Worm (Caenorhabditis elegans): ENCODE results near the gene pqn-42.

- TF ChIP-seq nhr-12 (tag; optimal IDR thresholded peaks at IDR 0.05): no peak
- no peak for TF ChIP-seq egl-27 (tag; optimal IDR thresholded peaks at IDR 0.05)
- no peak for TF ChIP-seq ZK546.5 (tag; optimal IDR thresholded peaks at IDR 0.05)
- no peak for TF ChIP-seq mdl-1 (tag; optimal IDR thresholded peaks at IDR 0.05)
- no peak for TF ChIP-seq ceh-9 (tag; optimal IDR thresholded peaks at IDR 0.05)
- TF ChIP-seq ama-1 (optimal IDR thresholded peaks at IDR 0.05): no peak
- no peak for TF ChIP-seq nfya-1 (tag; optimal IDR thresholded peaks at IDR 0.05; ENCODE audit: insufficient read depth)
Measured at ce11 chrII:2488386-2488785, 29.6 kb upstream of the pqn-42 start, which contains the start of gene F53G2.1.
